Worm (Caenorhabditis elegans) whole organism, L1 larva: Measurements from ENCODE around the gene R09A8.1.

Experiments
- C04F5.9 ChIP-seq: sonication (generic microtip); optimal IDR thresholded peaks from 2 replicates; lab custom pipeline; 2016; ENCODE audit warnings: missing genetic modification characterization, missing compliant biosample characterization
- F16B12.6 ChIP-seq: fragments of 150-350 bp; optimal IDR thresholded peaks from 2 replicates; lab custom pipeline; 2014; ENCODE audit warnings: missing biosample characterization, missing genetic modification characterization
- ama-1 ChIP-seq: fragments of 150-350 bp; optimal IDR thresholded peaks from 2 replicates; lab custom pipeline; 2014
- blmp-1 ChIP-seq: fragments of 150-350 bp; optimal IDR thresholded peaks from 2 replicates; lab custom pipeline; 2014; ENCODE audit warnings: missing biosample characterization, missing genetic modification characterization
- ceh-63 ChIP-seq: fragments of 200-800 bp; sonication (Bioruptor generic); optimal IDR thresholded peaks from 2 replicates; lab custom pipeline; 2018; ENCODE audit warnings: mild to moderate bottlenecking, missing genetic modification characterization, missing compliant biosample characterization
- ceh-8 ChIP-seq: fragments of 200-800 bp; sonication (Bioruptor generic); optimal IDR thresholded peaks from 2 replicates; lab custom pipeline; 2018; ENCODE audit warnings: mild to moderate bottlenecking, missing genetic modification characterization, moderate library complexity, missing compliant biosample characterization
- ceh-88 ChIP-seq: fragments of 200-800 bp; sonication (Bioruptor generic); IDR thresholded peaks from 2 replicates; pipeline ENCODE4 v1.3.6; 2022; ENCODE audit warnings: missing genetic modification characterization, missing compliant biosample characterization
- dsc-1 ChIP-seq: sonication (generic microtip); optimal IDR thresholded peaks from 2 replicates; lab custom pipeline; 2016; ENCODE audit warnings: mild to moderate bottlenecking, missing genetic modification characterization, missing compliant biosample characterization
- efl-1 ChIP-seq, 4 experiments: fragments of 150-350 bp; optimal IDR thresholded peaks in 3 of 4; peaks in 1 of 4; 1 replicate in 1 of 4; 2 replicates in 3 of 4; lab custom pipeline; 2014; ENCODE audit warnings: missing biosample characterization in 2 of 4, missing genetic modification characterization in 2 of 4, missing genetic modification reagents in 2 of 4
- efl-3 ChIP-seq: fragments of 200-800 bp; sonication (Bioruptor generic); optimal IDR thresholded peaks from 2 replicates; lab custom pipeline; 2018; ENCODE audit warnings: mild to moderate bottlenecking, missing genetic modification characterization, missing compliant biosample characterization
- elt-2 ChIP-seq: sonication (generic microtip); optimal IDR thresholded peaks from 2 replicates; lab custom pipeline; 2016; ENCODE audit warnings: missing genetic modification characterization, mild to moderate bottlenecking, inconsistent platforms, missing compliant biosample characterization, missing genetic modification reagents
- elt-3 ChIP-seq, 6 experiments: fragments of 150-350 bp in 1 of 6; sonication (generic microtip); optimal IDR thresholded peaks; 2 replicates each; lab custom pipeline; 2017 to 2018; ENCODE audit warnings: missing biosample characterization in 6 of 6, missing genetic modification characterization in 6 of 6, inconsistent platforms in 1 of 6
- fkh-10 ChIP-seq: sonication (generic microtip); optimal IDR thresholded peaks from 2 replicates; lab custom pipeline; 2017; ENCODE audit warnings: missing biosample characterization, missing genetic modification reagents, missing genetic modification characterization
- fkh-4 ChIP-seq: sonication (generic microtip); optimal IDR thresholded peaks from 2 replicates; lab custom pipeline; 2016; ENCODE audit warnings: missing compliant biosample characterization, missing genetic modification characterization, borderline replicate concordance
- fkh-8 ChIP-seq: sonication (generic microtip); optimal IDR thresholded peaks from 2 replicates; lab custom pipeline; 2016; ENCODE audit warnings: mild to moderate bottlenecking, missing genetic modification characterization, missing compliant biosample characterization
- jun-1 ChIP-seq: fragments of 150-350 bp; optimal IDR thresholded peaks from 2 replicates; lab custom pipeline; 2014; ENCODE audit warnings: missing biosample characterization, missing genetic modification reagents, missing genetic modification characterization
- lin-13 ChIP-seq: fragments of 150-350 bp; optimal IDR thresholded peaks from 2 replicates; lab custom pipeline; 2014; ENCODE audit warnings: missing biosample characterization, missing genetic modification reagents, missing genetic modification characterization
- lin-39 ChIP-seq: fragments of 150-350 bp; optimal IDR thresholded peaks from 2 replicates; lab custom pipeline; 2014; ENCODE audit warnings: missing biosample characterization, missing genetic modification reagents, missing genetic modification characterization
- mdl-1 ChIP-seq, 2 experiments: fragments of 150-350 bp; optimal IDR thresholded peaks; 2 replicates each; lab custom pipeline; 2014 to 2017; ENCODE audit warnings: missing biosample characterization in 2 of 2, missing genetic modification characterization in 2 of 2, inconsistent platforms in 1 of 2
- mef-2 ChIP-seq: fragments of 150-350 bp; optimal IDR thresholded peaks from 2 replicates; lab custom pipeline; 2014; ENCODE audit warnings: missing biosample characterization, missing genetic modification characterization
- nhr-20 ChIP-seq: sonication (generic microtip); optimal IDR thresholded peaks from 2 replicates; lab custom pipeline; 2016; ENCODE audit warnings: mild to moderate bottlenecking, missing genetic modification characterization, missing compliant biosample characterization
- nhr-71 ChIP-seq: sonication (generic microtip); optimal IDR thresholded peaks from 2 replicates; lab custom pipeline; 2016; ENCODE audit warnings: mild to moderate bottlenecking, missing genetic modification characterization, moderate library complexity, missing compliant biosample characterization
- nhr-85 ChIP-seq: sonication (generic microtip); peaks from one replicate; lab custom pipeline; 2016; ENCODE audit warnings: missing genetic modification characterization, inconsistent platforms, missing compliant biosample characterization
- pqm-1 ChIP-seq: sonication (generic microtip); optimal IDR thresholded peaks from 3 replicates; lab custom pipeline; 2017; ENCODE audit warnings: missing biosample characterization, missing genetic modification characterization
- rnt-1 ChIP-seq: sonication (generic microtip); optimal IDR thresholded peaks from 2 replicates; lab custom pipeline; 2016; ENCODE audit warnings: mild to moderate bottlenecking, missing genetic modification characterization, moderate library complexity, missing compliant biosample characterization
- snpc-4 ChIP-seq: fragments of 150-350 bp; optimal IDR thresholded peaks from 2 replicates; lab custom pipeline; 2014; ENCODE audit warnings: missing biosample characterization, missing genetic modification characterization
- snu-23 ChIP-seq: sonication (generic microtip); optimal IDR thresholded peaks from 2 replicates; lab custom pipeline; 2016; ENCODE audit warnings: missing genetic modification characterization, missing compliant biosample characterization
- sptf-1 ChIP-seq: fragments of 150-350 bp; optimal IDR thresholded peaks from 2 replicates; lab custom pipeline; 2014; ENCODE audit warnings: missing biosample characterization, missing genetic modification characterization
- tbx-2 ChIP-seq: sonication (generic microtip); optimal IDR thresholded peaks from 2 replicates; lab custom pipeline; 2016; ENCODE audit warnings: missing genetic modification characterization, missing compliant biosample characterization
- xbp-1 ChIP-seq: sonication (generic microtip); optimal IDR thresholded peaks from 2 replicates; lab custom pipeline; 2016; ENCODE audit warnings: missing genetic modification characterization, missing compliant biosample characterization
- zag-1 ChIP-seq: fragments of 150-350 bp; optimal IDR thresholded peaks from 2 replicates; lab custom pipeline; 2014; ENCODE audit warnings: missing biosample characterization, missing genetic modification characterization
- zip-4 ChIP-seq: fragments of 200-800 bp; sonication (Bioruptor generic); optimal IDR thresholded peaks from 2 replicates; lab custom pipeline; 2018; ENCODE audit warnings: mild to moderate bottlenecking, missing genetic modification characterization, moderate library complexity, missing compliant biosample characterization
- ztf-4 ChIP-seq: fragments of 150-350 bp; optimal IDR thresholded peaks from 2 replicates; lab custom pipeline; 2014; ENCODE audit warnings: missing biosample characterization, missing genetic modification characterization

Gene R09A8.1

DNA sequence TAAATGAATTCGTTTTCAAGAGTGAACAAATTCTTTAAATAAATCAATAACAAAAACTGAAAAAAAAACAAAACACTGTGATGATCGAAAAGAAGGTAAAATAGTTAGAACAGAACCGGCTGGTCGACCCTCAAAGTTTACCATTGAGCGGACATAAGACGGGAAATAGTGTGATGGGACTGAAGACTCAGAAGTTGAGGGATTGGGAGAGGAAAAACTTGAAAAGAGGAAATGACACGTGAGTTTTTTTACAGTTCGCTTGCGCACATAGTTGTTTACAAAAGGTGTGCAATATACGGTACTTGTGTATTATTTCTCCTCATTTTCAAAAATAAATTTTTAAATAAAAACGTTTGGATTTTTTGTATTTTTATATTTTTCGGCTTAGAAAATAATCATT is 29.4 kb downstream of the R09A8.1 start (continued):
- peak; percentile 25 for TF ChIP-seq tbx-2 (tag; lab: Kevin White, UChicago)
- no peak for TF ChIP-seq rnt-1
- TF ChIP-seq xbp-1: no peak
- TF ChIP-seq ztf-4: no peak
- TF ChIP-seq ama-1 (lab: Kevin White, UChicago): no peak
- TF ChIP-seq nhr-85: peak; percentile 65
- no peak for TF ChIP-seq pqm-1
- no peak for TF ChIP-seq fkh-8 (tag; lab: Kevin White, UChicago)
- no peak for TF ChIP-seq ceh-63 (GFP tag; lab: Kevin White, UChicago)
- no peak for TF ChIP-seq fkh-4 (tag; lab: Kevin White, UChicago)
- no peak for TF ChIP-seq zip-4 (GFP tag; lab: Kevin White, UChicago)
- TF ChIP-seq, all 84 proteins: peak for 9

DNA sequence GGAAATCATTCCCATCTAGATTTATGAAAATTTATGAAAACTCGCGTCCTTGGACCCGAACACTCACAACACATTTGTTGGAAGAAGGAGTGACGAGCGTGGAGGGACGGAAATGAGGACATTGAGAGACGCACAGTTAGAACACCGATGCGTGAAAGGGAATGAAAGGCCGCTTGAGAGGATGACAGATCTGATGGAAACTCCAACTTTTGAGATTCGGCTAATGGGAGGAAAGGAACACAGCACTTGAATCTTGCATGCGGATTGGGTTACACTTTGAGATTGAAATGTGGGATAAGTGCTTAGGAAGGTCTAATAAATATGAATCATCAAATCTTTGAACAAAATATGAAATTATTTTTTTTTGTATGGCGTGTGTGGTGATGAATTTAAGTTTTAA is 32.3 kb downstream of the R09A8.1 start:
- no peak for TF ChIP-seq rnt-1
- peak; percentile 42 for TF ChIP-seq blmp-1
- TF ChIP-seq, all 84 proteins: peak for 1

ce11 chrX:12646546-12647167 is 33.1 kb downstream of the R09A8.1 start, which contains the start of gene zmp-5:
zmp-5 (plus strand) TSS chrX:12647117.
- no peak for TF ChIP-seq efl-1 (optimal IDR thresholded peaks at IDR 0.05; lab: Kevin White, UChicago)
- peak in 1 of 2 experiments; percentile 65 for TF ChIP-seq efl-1 (GFP tag; optimal IDR thresholded peaks at IDR 0.05 in 1 of 2; lab: Kevin White, UChicago)
- peak; percentile 44 for TF ChIP-seq dsc-1 (tag; lab: Kevin White, UChicago)
- TF ChIP-seq sptf-1 (tag; lab: Kevin White, UChicago): no peak
- TF ChIP-seq, all 84 proteins: peak for 2

DNA sequence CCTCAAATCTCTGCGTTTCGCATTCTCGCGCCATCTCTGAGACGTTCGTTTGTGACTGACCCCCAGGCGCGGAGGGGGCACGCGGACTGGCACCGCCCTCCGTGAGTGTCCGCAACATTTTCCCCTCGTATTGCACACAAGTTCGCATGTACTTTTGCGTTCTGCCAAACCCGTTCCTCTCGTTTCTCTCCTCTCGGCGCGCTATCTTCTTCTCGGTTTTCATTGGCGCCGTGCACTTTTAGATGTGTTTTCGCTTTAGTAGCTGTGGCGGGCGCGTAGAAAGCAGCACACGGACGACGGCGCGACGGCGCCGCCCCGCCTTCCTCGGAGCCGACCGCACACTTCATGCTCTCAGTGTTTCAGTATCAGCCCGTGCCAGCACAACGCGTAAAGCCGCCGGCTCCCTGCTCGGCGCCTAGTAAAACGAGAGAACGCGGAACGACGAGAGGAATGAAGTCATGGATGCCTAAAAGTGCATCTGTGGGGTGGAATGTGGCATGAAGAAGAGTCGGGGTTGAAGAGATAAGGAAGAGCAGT is 41.9 kb downstream of the R09A8.1 start:
- TF ChIP-seq lin-13 (GFP tag; lab: Kevin White, UChicago) (no peak), elt-2 (tag; lab: Kevin White, UChicago) (no peak), mdl-1 (tag; optimal IDR thresholded peaks at IDR 0.05; lab: Kevin White, UChicago) (no peak), jun-1 (no peak), lin-39 (no peak), snu-23 (GFP tag; lab: Kevin White, UChicago) (no peak), nhr-71 (tag; lab: Kevin White, UChicago) (no peak), C04F5.9 (no peak), ceh-88 (GFP tag; lab: Robert Waterston, UW) (no peak), nhr-20 (tag; lab: Kevin White, UChicago) (no peak), fkh-4 (tag; lab: Kevin White, UChicago) (no peak), snpc-4 (no peak), zag-1 (tag; lab: Kevin White, UChicago) (no peak), ceh-8 (GFP tag; lab: Kevin White, UChicago) (no peak), mef-2 (tag; lab: Kevin White, UChicago) (no peak), F16B12.6 (tag; lab: Kevin White, UChicago) (no peak), elt-3 (tag; optimal IDR thresholded peaks at IDR 0.05; lab: Kevin White, UChicago) (no peak)

ce11 chrX:12656420-12657033 is 43.0 kb downstream of the R09A8.1 start:
- no peak for TF ChIP-seq efl-3 (GFP tag; lab: Kevin White, UChicago)
- no peak for TF ChIP-seq fkh-10 (GFP tag; lab: Kevin White, UChicago)
- peak; percentile 41 for TF ChIP-seq blmp-1
